Worm (Caenorhabditis elegans) whole organism, L4/young adult: ENCODE results near the gene gbb-1.

Experiments
- W03F9.2 ChIP-seq: fragments of 150-350 bp; optimal IDR thresholded peaks from 2 replicates; lab custom pipeline; 2014; ENCODE audit warnings: missing biosample characterization, missing genetic modification characterization
- dao-5 ChIP-seq: sonication (generic microtip); optimal IDR thresholded peaks from 2 replicates; lab custom pipeline; 2016; ENCODE audit warnings: missing genotype, missing genetic modification characterization, moderate library complexity, missing compliant biosample characterization
- him-1 ChIP-seq: sonication (generic microtip); optimal IDR thresholded peaks from 2 replicates; lab custom pipeline; 2016; ENCODE audit warnings: missing genotype, missing genetic modification reagents, missing genetic modification characterization, missing compliant biosample characterization

Gene gbb-1

DNA sequence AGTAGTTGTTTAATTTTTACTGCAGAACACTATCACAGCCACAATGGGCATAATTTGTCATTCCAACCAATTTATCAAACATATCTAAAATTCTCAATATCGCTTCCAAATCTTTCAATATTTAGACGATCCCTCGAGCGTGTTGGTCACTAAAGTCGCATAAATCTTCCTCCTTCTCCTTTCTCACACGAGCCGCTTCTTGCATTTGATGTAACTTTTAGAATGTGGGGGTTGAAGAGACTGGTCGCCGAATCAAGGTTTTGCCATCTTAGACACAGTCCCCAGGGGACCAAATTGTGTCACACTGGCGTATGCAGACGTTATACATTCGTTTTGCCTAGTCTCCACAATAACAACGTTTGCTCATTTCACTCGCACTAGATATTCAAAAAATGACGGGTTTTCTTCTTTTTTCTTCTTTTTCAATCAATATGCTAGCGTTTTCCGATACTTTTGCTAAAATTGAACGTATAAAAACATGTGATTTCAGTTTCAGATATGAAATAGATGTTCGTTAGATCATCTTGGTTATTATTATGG, at the start of gene gbb-1:
Gene gbb-1 (plus strand): TSS at position 490 of the 540 bp plus-strand sequence.
- TF ChIP-seq dao-5 (tag; lab: Kevin White, UChicago) (no peak), him-1 (no peak), W03F9.2 (tag; lab: Kevin White, UChicago) (no peak)

- TF ChIP-seq him-1 (no peak), W03F9.2 (tag; lab: Kevin White, UChicago) (no peak), dao-5 (tag; lab: Kevin White, UChicago) (no peak)
These were observed 48.5 kb upstream of the gbb-1 start, which contains the start of gene nmy-1 for ce11 chrX:2909227-2909626. Gene nmy-1, plus strand, starts transcription at chrX:2909527.

ce11 chrX:2912689-2913088, 45.0 kb upstream of the gbb-1 start:
- TF ChIP-seq W03F9.2 (tag; lab: Kevin White, UChicago) (no peak), him-1 (no peak), dao-5 (tag; lab: Kevin White, UChicago) (no peak)

DNA sequence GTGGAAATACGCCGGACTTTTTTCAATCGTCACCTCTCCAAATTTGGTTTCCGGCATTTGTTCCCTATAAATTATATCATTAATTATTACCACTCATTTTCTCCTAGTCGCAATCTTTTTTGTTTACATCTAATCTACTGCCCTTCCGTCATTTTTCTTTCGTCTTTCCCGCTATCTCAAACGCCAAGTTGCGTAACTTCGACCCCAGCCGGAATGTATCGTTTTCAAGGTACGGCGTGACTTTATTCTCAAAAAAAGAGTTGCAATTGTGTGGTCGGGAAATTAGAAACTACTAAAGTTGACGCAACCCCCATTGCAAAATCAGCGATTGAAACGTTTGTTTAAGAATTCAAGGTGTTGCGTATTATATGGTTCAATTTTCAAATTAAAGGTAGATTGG, 38.2 kb upstream of the gbb-1 start:
- no peak for TF ChIP-seq W03F9.2 (tag; lab: Kevin White, UChicago)
- no peak for TF ChIP-seq dao-5 (tag; lab: Kevin White, UChicago)
- no peak for TF ChIP-seq him-1

- TF ChIP-seq him-1, result no peak
- no peak for TF ChIP-seq dao-5 (tag; lab: Kevin White, UChicago)
- TF ChIP-seq W03F9.2 (tag; lab: Kevin White, UChicago), result no peak
These were observed 37.3 kb upstream of the gbb-1 start for ce11 chrX:2920456-2920855.

DNA sequence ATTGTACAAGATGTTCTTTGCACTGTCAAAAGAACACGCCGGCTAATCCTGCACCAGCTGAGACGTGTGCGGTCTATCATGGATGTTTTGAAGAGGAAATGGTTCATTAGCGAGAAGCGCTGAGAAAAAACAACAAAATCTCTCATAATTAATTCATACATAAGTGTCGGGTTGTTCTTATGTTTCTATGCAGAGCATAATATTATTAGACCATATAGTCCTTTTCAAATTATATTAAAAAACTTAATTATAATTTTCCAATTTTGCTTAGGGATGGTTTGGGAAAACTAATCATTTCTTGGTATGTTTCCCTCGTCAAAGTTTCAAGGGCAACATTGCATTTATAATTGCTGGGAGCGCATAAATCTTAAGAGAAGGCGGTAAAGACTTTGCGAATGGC, 36.0 kb upstream of the gbb-1 start:
- TF ChIP-seq W03F9.2 (tag; lab: Kevin White, UChicago) (no peak), him-1 (no peak), dao-5 (tag; lab: Kevin White, UChicago) (no peak)

DNA sequence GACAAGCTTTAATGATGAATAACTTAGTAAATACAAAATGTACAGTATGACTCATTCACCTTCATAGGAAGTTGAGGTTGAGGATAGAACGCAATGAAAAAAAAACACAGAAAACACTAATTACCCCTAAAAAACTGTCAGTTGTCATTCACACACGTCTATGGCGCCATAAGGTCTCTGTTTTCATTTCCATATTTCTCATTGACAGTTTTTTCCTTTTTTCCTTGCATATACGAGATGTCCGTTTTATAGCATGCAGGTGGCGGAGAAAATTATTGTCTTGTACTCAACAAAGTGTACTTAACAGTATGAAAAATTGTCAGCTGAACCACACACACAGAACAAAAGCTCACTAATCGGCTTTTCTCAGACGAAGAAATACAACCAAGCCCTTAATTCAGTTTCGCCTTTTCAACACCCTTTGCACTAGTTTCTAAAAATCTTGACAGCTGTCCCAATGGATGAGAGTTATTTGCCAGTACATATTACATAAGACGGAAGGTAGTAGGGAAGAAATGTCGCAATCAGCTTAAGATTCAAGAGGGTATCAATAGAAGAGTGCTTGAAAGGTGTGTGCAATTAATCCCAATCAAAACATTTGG, 35.0 kb upstream of the gbb-1 start:
- TF ChIP-seq W03F9.2 (tag; lab: Kevin White, UChicago), result no peak
- no peak for TF ChIP-seq dao-5 (tag; lab: Kevin White, UChicago)
- no peak for TF ChIP-seq him-1

DNA sequence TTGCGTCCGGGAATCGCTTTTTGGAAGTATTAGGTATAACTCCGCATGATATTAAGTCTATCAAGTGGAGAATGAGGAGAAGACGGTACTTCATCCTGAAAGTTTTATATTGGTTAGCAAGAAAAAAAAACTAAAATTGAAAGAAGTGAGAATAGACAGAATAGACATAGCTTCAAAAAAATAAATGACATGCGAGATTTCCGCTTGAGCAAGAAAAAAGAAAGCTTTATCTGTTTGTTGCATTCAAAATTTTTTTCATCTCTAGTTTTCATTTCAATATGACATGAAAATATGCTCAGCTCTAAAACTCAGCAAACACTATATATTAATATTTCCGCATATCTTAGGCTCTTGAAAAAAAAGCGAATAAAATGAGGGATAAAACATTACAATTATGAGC, 33.8 kb upstream of the gbb-1 start, which contains the start of gene hst-3.2:
Gene hst-3.2 (minus strand): TSS at position 101 of the 400 bp plus-strand sequence.
- no peak for TF ChIP-seq him-1
- TF ChIP-seq dao-5 (tag; lab: Kevin White, UChicago), result no peak

ce11 chrX:2924438-2924837, 33.3 kb upstream of the gbb-1 start:
- TF ChIP-seq him-1 (no peak), dao-5 (tag; lab: Kevin White, UChicago) (no peak), W03F9.2 (tag; lab: Kevin White, UChicago) (no peak)

DNA sequence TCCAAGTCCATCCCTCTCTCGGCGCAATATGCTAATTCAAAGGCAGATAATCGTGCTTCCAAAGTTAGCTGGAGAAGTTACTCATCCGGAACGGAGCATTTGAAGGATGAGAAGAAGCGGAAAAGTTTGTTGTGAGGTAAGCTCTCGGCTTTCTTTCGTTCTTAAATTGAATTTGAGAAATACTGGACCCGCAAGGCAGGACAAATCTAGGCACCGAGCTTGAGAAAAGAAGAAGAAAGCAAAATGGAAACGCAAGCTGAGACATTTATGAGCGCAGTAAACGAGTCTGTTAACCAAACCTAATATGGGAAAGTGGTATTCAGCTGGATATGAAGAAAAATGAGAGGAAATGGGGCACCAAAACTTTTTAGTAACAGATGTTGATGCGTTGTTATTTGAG, 31.8 kb upstream of the gbb-1 start:
- TF ChIP-seq W03F9.2 (tag; lab: Kevin White, UChicago) (no peak), dao-5 (tag; lab: Kevin White, UChicago) (no peak), him-1 (no peak)

DNA sequence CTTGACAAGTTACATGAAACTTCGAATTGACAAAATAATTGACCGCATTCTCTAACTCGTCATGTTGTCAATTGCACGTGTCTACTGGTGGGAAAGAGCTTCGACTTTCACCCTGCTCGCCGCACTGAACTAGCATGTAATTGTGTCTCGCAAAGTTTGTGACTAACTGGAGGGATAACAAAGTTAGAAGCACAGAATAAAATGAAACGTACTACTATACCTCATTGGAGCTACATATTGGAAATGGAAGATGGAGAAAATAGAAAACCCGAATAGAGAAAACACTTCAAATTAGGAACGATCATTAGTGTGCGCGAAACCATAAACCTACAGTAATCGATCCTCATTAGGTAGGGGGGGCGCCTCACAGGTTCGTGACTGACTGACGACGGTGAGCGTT, 30.2 kb upstream of the gbb-1 start:
- TF ChIP-seq W03F9.2 (tag; lab: Kevin White, UChicago) (no peak), him-1 (no peak), dao-5 (tag; lab: Kevin White, UChicago) (no peak)

DNA sequence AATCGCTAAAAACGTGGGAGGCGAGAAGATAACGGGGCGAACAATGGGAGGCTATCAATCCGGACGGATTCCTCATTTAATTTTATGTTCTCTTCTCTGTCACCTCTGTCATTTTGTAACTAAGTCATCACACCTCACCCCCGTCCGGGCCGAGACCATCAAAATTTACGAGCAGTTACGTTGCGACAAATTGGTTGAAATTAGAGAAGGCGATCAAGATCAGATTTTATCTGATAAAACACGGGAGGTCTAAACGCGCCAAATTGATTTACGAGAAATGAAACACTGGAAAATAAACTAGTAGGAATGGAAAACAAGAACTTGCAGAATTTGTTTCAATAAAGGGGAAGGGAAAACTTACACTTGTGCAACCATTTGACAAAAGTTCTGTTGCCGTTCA, 29.6 kb upstream of the gbb-1 start:
- TF ChIP-seq him-1, result no peak
- TF ChIP-seq dao-5 (tag; lab: Kevin White, UChicago), result no peak
- TF ChIP-seq W03F9.2 (tag; lab: Kevin White, UChicago), result no peak

- TF ChIP-seq W03F9.2 (tag; lab: Kevin White, UChicago), result no peak
These were observed 25.9 kb upstream of the gbb-1 start for ce11 chrX:2931852-2932251.

DNA sequence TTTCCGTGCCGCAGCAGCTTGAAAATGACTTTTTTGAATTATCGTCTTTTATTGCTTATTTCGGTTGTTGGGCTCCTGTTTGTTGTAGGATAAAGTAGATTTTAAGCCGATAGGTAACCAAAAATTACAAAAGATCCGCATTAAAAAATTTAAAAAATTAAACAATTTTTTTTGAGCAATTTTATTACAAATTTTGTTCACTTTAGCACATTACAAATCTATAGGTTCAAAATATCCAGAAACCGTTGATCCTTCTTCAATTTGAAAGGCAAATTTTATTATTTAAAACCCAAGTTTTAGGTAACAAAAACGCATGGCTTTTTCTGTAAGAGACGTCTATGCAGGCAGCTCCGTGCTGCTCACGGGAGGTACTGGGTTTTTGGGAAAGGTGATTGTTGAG, 24.7 kb upstream of the gbb-1 start, which contains the start of gene fard-1:
Gene fard-1 (plus strand): TSS at position 301 of the 400 bp plus-strand sequence.
- TF ChIP-seq dao-5 (tag; lab: Kevin White, UChicago), result no peak
- no peak for TF ChIP-seq him-1
- TF ChIP-seq W03F9.2 (tag; lab: Kevin White, UChicago), result no peak

DNA sequence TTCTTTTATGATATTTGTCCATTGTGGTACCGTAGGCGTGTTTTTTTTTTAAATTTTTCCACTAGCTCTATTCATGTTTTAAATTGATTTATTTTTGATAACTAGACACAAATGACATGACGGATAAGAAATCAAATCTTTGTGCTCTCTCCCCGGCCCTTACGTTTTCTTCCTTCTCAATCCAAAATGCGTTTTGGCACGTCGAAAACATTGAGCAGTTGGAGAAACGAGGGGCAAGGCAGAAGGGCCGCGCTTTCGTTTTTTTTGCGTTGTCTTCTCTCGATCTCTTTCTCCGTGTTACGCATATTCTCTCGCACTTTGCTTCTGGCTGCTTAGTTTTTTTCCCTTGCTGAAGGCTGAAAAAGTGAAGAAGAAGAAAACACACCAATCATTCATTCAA, 18.6 kb upstream of the gbb-1 start:
- no peak for TF ChIP-seq dao-5 (tag; lab: Kevin White, UChicago)
- TF ChIP-seq W03F9.2 (tag; lab: Kevin White, UChicago), result no peak
- TF ChIP-seq him-1, result no peak
